Worm (Caenorhabditis elegans): ENCODE data around the gene Y37D8A.3.

The Y37D8A.3 gene

DNA sequence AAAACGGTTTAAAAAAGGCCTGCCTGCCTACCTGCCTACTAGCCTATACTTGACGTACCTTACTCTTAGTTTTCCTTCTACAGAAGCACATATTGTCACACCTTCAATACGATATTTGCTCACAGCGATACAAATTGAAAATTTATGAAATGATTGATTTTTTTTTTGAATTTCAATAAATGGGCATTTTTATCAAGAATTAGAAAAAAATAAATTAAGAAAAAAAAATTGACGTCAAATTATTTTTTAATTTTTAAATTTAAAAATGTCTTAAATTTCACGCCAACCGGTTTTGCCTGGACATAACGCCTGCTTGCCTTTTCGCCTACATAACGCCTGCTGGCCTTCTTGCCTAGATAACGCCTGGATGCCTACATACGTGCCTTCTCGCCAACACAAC, 22.5 kb upstream of the Y37D8A.3 start, which contains the start of gene BE10.5:
Gene BE10.5, minus strand, starts transcription at position 101 of the 400 bp plus-strand sequence.
- TF ChIP-seq rec-8 (tag; optimal IDR thresholded peaks at IDR 0.05) (no peak), hmg-1.2 (GFP tag; IDR thresholded peaks at IDR 0.05) (no peak), nhr-27 (tag; optimal IDR thresholded peaks at IDR 0.05) (no peak), mcd-1 (GFP tag; IDR thresholded peaks at IDR 0.05) (no peak), F49E8.2 (tag; optimal IDR thresholded peaks at IDR 0.05; ENCODE audit: insufficient read depth) (no peak), Y53F4B.3 (GFP tag; IDR thresholded peaks at IDR 0.05) (no peak), hsf-1 (GFP tag; IDR thresholded peaks at IDR 0.05) (no peak), fkh-3 (tag; optimal IDR thresholded peaks at IDR 0.05) (no peak), tbx-9 (tag; optimal IDR thresholded peaks at IDR 0.05; ENCODE audit: borderline replicate concordance) (no peak)

DNA sequence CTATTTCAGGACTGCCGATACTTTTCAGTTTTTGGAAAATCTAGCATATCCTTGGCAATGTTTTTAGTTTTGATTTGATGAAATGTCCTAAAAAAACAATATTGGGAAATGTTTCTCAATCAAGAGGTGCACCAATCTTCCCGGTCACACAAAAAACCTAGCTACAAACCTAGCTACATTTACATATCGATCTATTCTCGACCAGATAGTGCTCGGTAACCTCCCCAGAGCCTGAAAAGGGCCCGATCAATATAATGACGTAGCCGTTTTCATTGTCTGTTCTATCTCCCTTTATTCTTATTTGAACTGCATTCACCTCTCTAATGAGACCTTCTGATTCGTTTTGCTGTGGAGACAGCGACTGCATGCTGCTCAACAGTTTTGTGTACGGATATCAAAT, 21.4 kb upstream of the Y37D8A.3 start, which contains the start of gene BE10.3:
Gene BE10.3, plus strand, starts transcription at position 301 of the 400 bp plus-strand sequence.
- TF ChIP-seq Y56A3A.18 (GFP tag; IDR thresholded peaks at IDR 0.05) = no peak
- TF ChIP-seq snpc-4 (GFP tag; optimal IDR thresholded peaks at IDR 0.05) = no peak
- no peak for TF ChIP-seq snpc-4 (tag; optimal IDR thresholded peaks at IDR 0.05)
- no peak for TF ChIP-seq F57C9.4 (tag; optimal IDR thresholded peaks at IDR 0.05)

- TF ChIP-seq lin-54 (GFP tag; optimal IDR thresholded peaks at IDR 0.05) (no peak), F55B11.4 (tag; optimal IDR thresholded peaks at IDR 0.05; ENCODE audit: borderline replicate concordance, insufficient read depth) (no peak), lsl-1 (GFP tag; optimal IDR thresholded peaks at IDR 0.05) (no peak)
Observed at ce11 chrIII:12813193-12813592, 16.0 kb upstream of the Y37D8A.3 start, which contains the start of gene BE10.4. BE10.4 (plus strand) TSS chrIII:12813493.

ce11 chrIII:12818050-12818738, 11.0 kb upstream of the Y37D8A.3 start, which contains the start of gene arx-5:
arx-5 (minus strand) TSS chrIII:12818100.
- no peak for TF ChIP-seq lin-40 (tag; optimal IDR thresholded peaks at IDR 0.05)
- no peak for TF ChIP-seq ztf-26 (tag; optimal IDR thresholded peaks at IDR 0.05)
- peak; percentile 90 for TF ChIP-seq attf-3 (GFP tag; conservative IDR thresholded peaks at IDR 0.05)
- TF ChIP-seq Y79H2A.3 (GFP tag; conservative IDR thresholded peaks at IDR 0.05) = no peak
- no peak for TF ChIP-seq F22D6.2 (tag; optimal IDR thresholded peaks at IDR 0.05)

DNA sequence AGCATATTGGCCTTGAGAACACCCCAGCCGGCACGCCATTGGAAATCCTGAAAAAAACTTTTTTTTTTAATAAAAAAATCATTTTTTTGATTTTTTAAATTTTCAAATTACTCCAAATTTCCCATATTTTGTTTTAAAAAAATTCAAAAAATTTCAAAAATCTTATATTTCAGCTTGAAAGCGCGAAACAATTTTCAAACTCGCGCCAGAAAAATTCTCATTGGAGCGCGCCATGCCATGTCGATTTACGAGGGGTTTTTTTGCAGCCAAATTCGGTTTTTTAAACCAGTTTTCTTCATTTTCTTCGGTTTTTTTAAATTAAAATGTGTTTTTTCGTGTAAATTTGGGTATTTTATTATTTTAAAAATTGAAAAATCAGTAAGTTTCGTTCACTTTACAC, 10.0 kb upstream of the Y37D8A.3 start:
- peak; percentile 21 for TF ChIP-seq lsl-1 (GFP tag; optimal IDR thresholded peaks at IDR 0.05)
- no peak for TF ChIP-seq ets-4 (GFP tag; optimal IDR thresholded peaks at IDR 0.05)
- TF ChIP-seq ZK185.1 (tag; optimal IDR thresholded peaks at IDR 0.05; ENCODE audit: poor library complexity, severe bottlenecking) = no peak
- TF ChIP-seq repo-1 (tag; optimal IDR thresholded peaks at IDR 0.05) = no peak
- no peak for TF ChIP-seq nfyb-1 (GFP tag; IDR thresholded peaks at IDR 0.05)
- peak; percentile 27 for TF ChIP-seq dpl-1 (GFP tag; optimal IDR thresholded peaks at IDR 0.05)
- no peak for TF ChIP-seq him-1 (tag; optimal IDR thresholded peaks at IDR 0.05)
- TF ChIP-seq F39B2.1 (GFP tag; IDR thresholded peaks at IDR 0.05) = no peak
- TF ChIP-seq die-1 (tag; optimal IDR thresholded peaks at IDR 0.05) = no peak
- no peak for TF ChIP-seq egl-18 (GFP tag; IDR thresholded peaks at IDR 0.05)
- TF ChIP-seq mxl-1 (tag; optimal IDR thresholded peaks at IDR 0.05) = no peak
- peak; percentile 65; the same call in 1 of the 2 replicates for TF ChIP-seq madf-3 (GFP tag; IDR thresholded peaks at IDR 0.05)
- TF ChIP-seq akir-1 (GFP tag; optimal IDR thresholded peaks at IDR 0.05) = no peak
- TF ChIP-seq F33H1.4 (GFP tag; IDR thresholded peaks at IDR 0.05) = peak; percentile 39; the same call in 1 of the 2 replicates
- no peak for TF ChIP-seq dpff-1 (tag; optimal IDR thresholded peaks at IDR 0.05)
- no peak for TF ChIP-seq F37B4.10 (GFP tag; IDR thresholded peaks at IDR 0.05)
- no peak for TF ChIP-seq hlh-26 (GFP tag; conservative IDR thresholded peaks at IDR 0.05)
- no peak for TF ChIP-seq egrh-3 (GFP tag; IDR thresholded peaks at IDR 0.05)
- TF ChIP-seq bed-2 (GFP tag; IDR thresholded peaks at IDR 0.05) = no peak
- no peak for TF ChIP-seq F23B12.7 (tag; optimal IDR thresholded peaks at IDR 0.05; ENCODE audit: insufficient read depth)
- TF ChIP-seq ztf-6 (GFP tag; IDR thresholded peaks at IDR 0.05) = no peak
- peak; percentile 61 for TF ChIP-seq lin-54 (GFP tag; optimal IDR thresholded peaks at IDR 0.05)

Measured in whole organism, young adult.